Worm (Caenorhabditis elegans): ENCODE data around the gene alh-13.

The alh-13 gene

DNA sequence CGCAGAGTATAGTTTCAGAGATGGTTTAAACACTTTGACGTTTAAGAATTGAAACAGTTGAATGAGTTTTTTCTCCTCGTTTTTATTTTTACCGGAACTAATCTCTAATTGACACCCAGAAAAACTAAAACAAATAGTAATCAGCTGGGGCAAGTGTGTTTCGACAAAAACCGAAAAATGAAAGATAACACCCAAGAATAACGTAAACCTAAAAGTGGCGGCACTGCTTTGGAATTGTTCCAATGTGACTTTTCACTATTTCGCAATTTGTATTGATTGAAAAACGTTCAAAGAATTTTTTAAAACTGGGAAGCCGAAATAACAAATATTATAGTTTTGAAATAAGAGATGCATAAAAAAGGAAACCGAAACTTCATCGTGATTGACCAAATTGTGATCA lies 36.6 kb downstream of the alh-13 start:
- TF ChIP-seq gmeb-1 (tag; optimal IDR thresholded peaks at IDR 0.05) (no peak), elt-1 (tag; optimal IDR thresholded peaks at IDR 0.05) (no peak), R02D3.7 (tag; optimal IDR thresholded peaks at IDR 0.05) (no peak), skn-1 (tag; optimal IDR thresholded peaks at IDR 0.05) (no peak), fos-1 (tag; optimal IDR thresholded peaks at IDR 0.05) (peak; percentile 15), nhr-11 (tag; optimal IDR thresholded peaks at IDR 0.05) (no peak), ceh-82 (tag; optimal IDR thresholded peaks at IDR 0.05) (no peak)

DNA sequence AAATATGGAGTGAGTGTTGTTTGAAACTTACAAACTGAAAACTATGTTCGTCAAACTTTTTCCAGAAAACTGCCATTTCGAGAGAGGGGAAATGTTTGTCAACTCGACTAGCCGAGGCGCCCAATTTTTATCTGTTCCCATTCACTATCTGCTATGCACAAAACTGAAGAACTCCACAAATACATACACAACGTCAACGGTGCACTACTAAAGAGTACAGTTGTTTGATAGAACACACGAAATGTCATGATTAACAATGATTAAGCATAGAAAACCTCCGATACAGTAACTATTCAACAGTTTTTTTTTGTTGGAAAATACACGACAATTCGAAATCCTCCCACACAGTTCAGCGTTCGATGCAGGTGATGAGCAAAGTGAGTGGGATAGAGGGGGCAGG lies 37.3 kb downstream of the alh-13 start:
- TF ChIP-seq fos-1 (tag; optimal IDR thresholded peaks at IDR 0.05) (peak; percentile 7), sma-9 (GFP tag; optimal IDR thresholded peaks at IDR 0.05) (no peak), sma-9 (tag; optimal IDR thresholded peaks at IDR 0.05) (no peak)

DNA sequence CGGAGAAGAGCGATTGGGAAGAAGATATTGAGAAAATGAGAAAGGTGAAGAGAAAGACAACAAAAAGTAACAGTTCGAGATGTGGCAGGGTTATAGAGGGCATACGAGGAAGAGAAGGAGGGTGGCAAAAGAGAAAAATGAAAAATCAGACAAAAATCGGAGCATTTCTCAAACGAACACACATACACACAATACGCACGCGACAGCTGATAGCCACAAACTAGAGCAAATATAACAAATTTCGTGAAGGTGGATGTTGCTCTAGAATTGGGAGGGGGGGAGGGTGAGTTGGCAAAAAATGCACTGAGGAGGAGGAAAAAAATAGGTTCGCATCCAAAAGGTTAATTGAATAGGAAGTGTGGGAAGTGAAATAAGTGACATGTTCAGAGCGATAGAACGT lies 43.0 kb downstream of the alh-13 start:
- TF ChIP-seq aly-2 (tag; optimal IDR thresholded peaks at IDR 0.05), result no peak
- no peak for TF ChIP-seq nhr-6 (tag; optimal IDR thresholded peaks at IDR 0.05)

DNA sequence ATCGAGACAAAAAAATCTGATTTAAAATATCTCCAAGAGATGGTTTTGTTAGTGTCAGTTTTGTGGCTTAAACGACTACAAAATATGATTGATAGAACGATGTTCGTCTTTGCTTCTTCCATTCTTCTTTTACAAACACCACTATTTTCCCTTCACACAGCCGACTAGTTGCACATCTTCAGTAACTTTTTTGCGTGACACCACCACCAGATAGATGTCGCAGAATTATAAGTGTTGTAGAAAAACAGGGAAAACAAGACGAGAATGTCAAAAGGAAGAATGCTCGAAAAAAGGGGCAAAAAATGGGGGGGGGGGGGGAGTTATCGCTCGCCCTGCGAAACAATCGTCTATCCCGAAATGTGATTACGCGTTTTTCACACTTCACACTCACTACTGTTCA lies 44.6 kb downstream of the alh-13 start:
- TF ChIP-seq lsy-2 (tag; optimal IDR thresholded peaks at IDR 0.05), result no peak
- TF ChIP-seq F13H6.1 (tag; optimal IDR thresholded peaks at IDR 0.05), result no peak
- TF ChIP-seq aly-2 (tag; optimal IDR thresholded peaks at IDR 0.05), result no peak
- no peak for TF ChIP-seq nhr-11 (tag; optimal IDR thresholded peaks at IDR 0.05)
- TF ChIP-seq C34F6.9 (tag; optimal IDR thresholded peaks at IDR 0.05), result no peak
- no peak for TF ChIP-seq mdl-1 (tag; optimal IDR thresholded peaks at IDR 0.05)
- no peak for TF ChIP-seq nhr-23 (tag; optimal IDR thresholded peaks at IDR 0.05)
- TF ChIP-seq sma-3 (GFP tag; optimal IDR thresholded peaks at IDR 0.05), result no peak
- TF ChIP-seq zag-1 (tag; optimal IDR thresholded peaks at IDR 0.05), result no peak
- no peak for TF ChIP-seq ztf-1 (GFP tag; conservative IDR thresholded peaks at IDR 0.05)
- no peak for TF ChIP-seq dmd-4 (tag; optimal IDR thresholded peaks at IDR 0.05)
- TF ChIP-seq sma-9 (GFP tag; optimal IDR thresholded peaks at IDR 0.05), result no peak
- TF ChIP-seq sma-9 (tag; optimal IDR thresholded peaks at IDR 0.05), result no peak
- TF ChIP-seq nhr-21 (tag; optimal IDR thresholded peaks at IDR 0.05), result no peak
- no peak for TF ChIP-seq mab-5 (tag; optimal IDR thresholded peaks at IDR 0.05)
- no peak for TF ChIP-seq ztf-4 (tag; optimal IDR thresholded peaks at IDR 0.05)
- TF ChIP-seq crh-2 (tag; optimal IDR thresholded peaks at IDR 0.05), result no peak
- no peak for TF ChIP-seq peb-1 (tag; optimal IDR thresholded peaks at IDR 0.05)
- TF ChIP-seq gmeb-1 (tag; optimal IDR thresholded peaks at IDR 0.05), result no peak
- no peak for TF ChIP-seq nhr-237 (tag; optimal IDR thresholded peaks at IDR 0.05)

DNA sequence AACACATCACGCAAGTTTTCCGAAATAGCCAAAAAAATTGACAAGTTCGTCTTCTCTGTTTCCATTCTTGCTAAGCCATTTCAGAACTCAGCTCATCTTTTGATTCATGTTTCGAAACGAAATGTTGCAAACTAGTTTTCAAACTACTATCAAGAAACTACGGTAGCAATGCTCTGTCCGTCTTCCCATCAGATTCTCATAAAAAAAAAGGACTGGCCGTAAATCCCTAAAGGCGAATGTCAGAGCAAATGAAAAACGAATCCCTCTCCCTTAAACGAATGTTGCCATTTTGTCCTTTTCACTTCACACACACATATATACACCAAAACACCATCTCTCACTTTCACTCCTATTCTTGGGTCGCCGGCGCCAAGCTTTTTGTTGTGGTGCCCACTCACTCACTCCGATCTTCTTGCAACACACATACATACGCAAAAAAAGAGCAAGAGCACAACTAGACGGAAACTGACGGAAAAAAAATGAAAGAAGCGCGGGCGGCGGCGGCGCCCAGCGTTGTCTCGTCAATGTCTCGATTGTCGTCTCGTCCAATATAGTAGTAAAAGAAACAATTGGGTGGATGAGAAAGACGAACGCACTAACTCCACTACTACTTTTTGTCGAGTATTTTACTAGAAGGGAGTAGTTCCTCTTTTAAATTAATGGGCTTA lies 45.7 kb downstream of the alh-13 start:
- TF ChIP-seq ceh-16 (tag; optimal IDR thresholded peaks at IDR 0.05), result no peak

DNA sequence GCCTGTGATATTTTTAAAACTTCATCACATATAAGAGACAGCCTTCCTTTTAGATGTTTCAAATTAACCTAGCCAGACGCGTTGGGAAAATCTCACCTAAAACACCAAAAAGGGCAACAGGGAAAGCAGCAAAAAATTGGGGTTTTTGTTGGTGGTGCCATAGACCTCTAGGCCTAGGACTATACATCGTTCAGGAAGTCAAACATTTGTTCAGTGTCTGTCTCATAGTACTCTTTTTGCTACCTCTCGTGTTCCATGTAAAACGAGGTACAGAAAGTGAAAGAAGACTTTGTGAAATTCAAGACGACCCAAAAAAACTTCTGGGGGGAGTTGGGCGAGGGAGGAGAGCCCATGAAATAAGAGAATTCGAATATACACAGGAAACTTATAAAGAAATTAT lies 46.9 kb downstream of the alh-13 start:
- TF ChIP-seq elt-3 (tag; optimal IDR thresholded peaks at IDR 0.05) (no peak), dmd-4 (tag; optimal IDR thresholded peaks at IDR 0.05) (no peak), nhr-11 (tag; optimal IDR thresholded peaks at IDR 0.05) (no peak), nhr-129 (tag; optimal IDR thresholded peaks at IDR 0.05) (no peak), lin-13 (GFP tag; optimal IDR thresholded peaks at IDR 0.05) (no peak), unc-39 (tag; optimal IDR thresholded peaks at IDR 0.05) (no peak)

DNA sequence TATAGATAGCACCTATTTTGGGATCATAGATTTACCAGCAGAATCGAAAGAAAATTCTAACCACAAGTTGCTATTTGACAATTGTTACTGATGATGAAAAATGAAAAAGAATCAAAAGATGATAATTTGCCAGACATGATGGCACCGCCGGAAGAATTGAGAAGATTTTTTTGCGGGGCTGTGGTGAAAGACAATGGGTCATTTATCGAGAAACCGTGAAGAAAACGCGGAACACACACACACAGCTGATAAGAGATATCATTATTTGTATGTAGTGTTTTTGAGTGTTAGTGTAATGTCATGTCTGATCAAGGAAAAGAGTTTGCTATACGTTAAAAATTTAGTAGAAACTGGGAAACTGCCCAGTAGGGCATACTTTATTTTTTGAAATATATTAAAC lies 52.7 kb downstream of the alh-13 start:
- TF ChIP-seq nhr-21 (tag; optimal IDR thresholded peaks at IDR 0.05) (peak; percentile 43), sma-9 (GFP tag; optimal IDR thresholded peaks at IDR 0.05) (peak; percentile 90), sma-9 (tag; optimal IDR thresholded peaks at IDR 0.05) (no peak), R02D3.7 (tag; optimal IDR thresholded peaks at IDR 0.05) (no peak), sma-3 (GFP tag; optimal IDR thresholded peaks at IDR 0.05) (peak; percentile 97)

Measured in whole organism, L2 larva.